Worm (Caenorhabditis elegans): ENCODE data around the gene cul-4.

DNA sequence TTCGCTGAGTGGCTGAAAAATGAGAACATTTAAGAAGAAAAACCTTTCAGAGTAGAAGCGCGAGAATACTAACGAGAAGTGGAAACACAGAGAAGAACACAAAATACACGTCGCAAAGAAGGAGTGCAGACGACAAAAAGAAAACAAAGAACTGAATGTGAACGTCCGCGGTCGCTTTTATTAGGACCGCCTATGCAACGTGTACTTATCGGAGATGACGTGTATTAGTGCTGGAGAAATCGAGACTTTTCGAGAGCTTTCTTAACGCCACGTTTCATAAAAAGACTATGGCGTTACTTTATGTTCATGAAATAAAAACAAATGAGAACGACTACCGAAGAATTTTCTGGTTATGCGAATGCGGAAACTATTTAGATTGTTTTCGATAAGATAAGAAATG is 50.6 kb downstream of the cul-4 start, which contains the start of gene hsp-4:
- no peak for TF ChIP-seq tab-1 (GFP tag; IDR thresholded peaks at IDR 0.05)
- TF ChIP-seq klf-2 (GFP tag; conservative IDR thresholded peaks at IDR 0.05) = no peak
- TF ChIP-seq T22C8.4 (GFP tag; IDR thresholded peaks at IDR 0.05) = no peak
- no peak for TF ChIP-seq cog-1 (tag; optimal IDR thresholded peaks at IDR 0.05)
- no peak for TF ChIP-seq ref-1 (GFP tag; conservative IDR thresholded peaks at IDR 0.05)
- TF ChIP-seq flt-1 (GFP tag; IDR thresholded peaks at IDR 0.05) = no peak
- no peak for TF ChIP-seq ztf-29 (GFP tag; IDR thresholded peaks at IDR 0.05)
